Worm (Caenorhabditis elegans) whole organism, L1 larva: Measurements from ENCODE around the gene irld-67.

Experiments used
- fos-1 ChIP-seq: fragments of 150-350 bp; optimal IDR thresholded peaks from 2 replicates; lab custom pipeline; 2014; ENCODE audit warnings: missing biosample characterization, missing genetic modification characterization
- jun-1 ChIP-seq: fragments of 150-350 bp; optimal IDR thresholded peaks from 2 replicates; lab custom pipeline; 2014; ENCODE audit warnings: missing biosample characterization, missing genetic modification reagents, missing genetic modification characterization
- mdl-1 ChIP-seq, 2 experiments: fragments of 150-350 bp; optimal IDR thresholded peaks; 2 replicates each; lab custom pipeline; 2014 to 2017; ENCODE audit warnings: missing biosample characterization in 2 of 2, missing genetic modification characterization in 2 of 2, inconsistent platforms in 1 of 2
- nhr-90 ChIP-seq: sonication (generic microtip); optimal IDR thresholded peaks from 2 replicates; lab custom pipeline; 2016; ENCODE audit warnings: mild to moderate bottlenecking, missing genetic modification characterization, missing compliant biosample characterization; ENCODE audit not compliant: poor library complexity
- xbp-1 ChIP-seq: sonication (generic microtip); optimal IDR thresholded peaks from 2 replicates; lab custom pipeline; 2016; ENCODE audit warnings: missing genetic modification characterization, missing compliant biosample characterization

ce11 chrII:2965215-2965998, 31.2 kb upstream of the irld-67 start:
- no peak for TF ChIP-seq fos-1 (tag; lab: Kevin White, UChicago)
- no peak for TF ChIP-seq jun-1 (tag; lab: Kevin White, UChicago)
- TF ChIP-seq nhr-90 = no peak
- TF ChIP-seq xbp-1 (tag; lab: Kevin White, UChicago) = no peak
- TF ChIP-seq mdl-1 (tag; optimal IDR thresholded peaks at IDR 0.05; lab: Kevin White, UChicago) = no peak
